Worm (Caenorhabditis elegans) whole organism, L1 larva: Measurements from ENCODE around the gene F29B9.1.
A peak's percentile ranks its signal among the peaks of the same experiment; 100 is the strongest.

ENCODE experiments used
- C34B4.2 ChIP-seq: sonication (generic microtip); optimal IDR thresholded peaks from 2 replicates; lab custom pipeline; 2017; ENCODE audit warnings: mild to moderate bottlenecking, missing genetic modification characterization, missing compliant biosample characterization
- ama-1 ChIP-seq: fragments of 150-350 bp; optimal IDR thresholded peaks from 2 replicates; lab custom pipeline; 2014
- blmp-1 ChIP-seq: fragments of 150-350 bp; optimal IDR thresholded peaks from 2 replicates; lab custom pipeline; 2014; ENCODE audit warnings: missing biosample characterization, missing genetic modification characterization
- ceh-63 ChIP-seq: fragments of 200-800 bp; sonication (Bioruptor generic); optimal IDR thresholded peaks from 2 replicates; lab custom pipeline; 2018; ENCODE audit warnings: mild to moderate bottlenecking, missing genetic modification characterization, missing compliant biosample characterization
- dsc-1 ChIP-seq: sonication (generic microtip); optimal IDR thresholded peaks from 2 replicates; lab custom pipeline; 2016; ENCODE audit warnings: mild to moderate bottlenecking, missing genetic modification characterization, missing compliant biosample characterization
- efl-1 ChIP-seq, 4 experiments: fragments of 150-350 bp; optimal IDR thresholded peaks in 3 of 4; peaks in 1 of 4; 1 replicate in 1 of 4; 2 replicates in 3 of 4; lab custom pipeline; 2014; ENCODE audit warnings: missing biosample characterization in 2 of 4, missing genetic modification characterization in 2 of 4, missing genetic modification reagents in 2 of 4
- efl-3 ChIP-seq: fragments of 200-800 bp; sonication (Bioruptor generic); optimal IDR thresholded peaks from 2 replicates; lab custom pipeline; 2018; ENCODE audit warnings: mild to moderate bottlenecking, missing genetic modification characterization, missing compliant biosample characterization
- egl-13 ChIP-seq: sonication (generic microtip); optimal IDR thresholded peaks from 2 replicates; lab custom pipeline; 2016; ENCODE audit warnings: missing genotype, missing genetic modification reagents, missing genetic modification characterization, missing compliant biosample characterization
- elt-2 ChIP-seq: sonication (generic microtip); optimal IDR thresholded peaks from 2 replicates; lab custom pipeline; 2016; ENCODE audit warnings: missing genetic modification characterization, mild to moderate bottlenecking, inconsistent platforms, missing compliant biosample characterization, missing genetic modification reagents
- elt-3 ChIP-seq, 6 experiments: fragments of 150-350 bp in 1 of 6; sonication (generic microtip); optimal IDR thresholded peaks; 2 replicates each; lab custom pipeline; 2017 to 2018; ENCODE audit warnings: missing biosample characterization in 6 of 6, missing genetic modification characterization in 6 of 6, inconsistent platforms in 1 of 6
- ets-5 ChIP-seq: fragments of 200-800 bp; sonication (Bioruptor generic); IDR thresholded peaks from 2 replicates; pipeline ENCODE4 v1.3.6; 2022; ENCODE audit warnings: missing genetic modification characterization, missing compliant biosample characterization
- fkh-10 ChIP-seq: sonication (generic microtip); optimal IDR thresholded peaks from 2 replicates; lab custom pipeline; 2017; ENCODE audit warnings: missing biosample characterization, missing genetic modification reagents, missing genetic modification characterization
- fkh-4 ChIP-seq: sonication (generic microtip); optimal IDR thresholded peaks from 2 replicates; lab custom pipeline; 2016; ENCODE audit warnings: missing compliant biosample characterization, missing genetic modification characterization, borderline replicate concordance
- fkh-8 ChIP-seq: sonication (generic microtip); optimal IDR thresholded peaks from 2 replicates; lab custom pipeline; 2016; ENCODE audit warnings: mild to moderate bottlenecking, missing genetic modification characterization, missing compliant biosample characterization
- fos-1 ChIP-seq: fragments of 150-350 bp; optimal IDR thresholded peaks from 2 replicates; lab custom pipeline; 2014; ENCODE audit warnings: missing biosample characterization, missing genetic modification characterization
- hlh-4 ChIP-seq: sonication (generic microtip); optimal IDR thresholded peaks from 2 replicates; lab custom pipeline; 2016; ENCODE audit warnings: mild to moderate bottlenecking, missing genetic modification characterization, missing compliant biosample characterization
- isw-1 ChIP-seq: fragments of 200-800 bp; sonication (Bioruptor generic); IDR thresholded peaks from 2 replicates; pipeline ENCODE4 v1.3.6; 2022; ENCODE audit warnings: missing genetic modification characterization, missing compliant biosample characterization
- jun-1 ChIP-seq: fragments of 150-350 bp; optimal IDR thresholded peaks from 2 replicates; lab custom pipeline; 2014; ENCODE audit warnings: missing biosample characterization, missing genetic modification reagents, missing genetic modification characterization
- lin-13 ChIP-seq: fragments of 150-350 bp; optimal IDR thresholded peaks from 2 replicates; lab custom pipeline; 2014; ENCODE audit warnings: missing biosample characterization, missing genetic modification reagents, missing genetic modification characterization
- lin-14 ChIP-seq: fragments of 200-800 bp; sonication (Bioruptor generic); optimal IDR thresholded peaks from 2 replicates; lab custom pipeline; 2018; ENCODE audit warnings: mild to moderate bottlenecking, missing genetic modification characterization, moderate library complexity, missing compliant biosample characterization
- lin-39 ChIP-seq: fragments of 150-350 bp; optimal IDR thresholded peaks from 2 replicates; lab custom pipeline; 2014; ENCODE audit warnings: missing biosample characterization, missing genetic modification reagents, missing genetic modification characterization
- lsy-2 ChIP-seq, 2 experiments: fragments of 150-350 bp; optimal IDR thresholded peaks; 2 replicates each; lab custom pipeline; 2014; ENCODE audit warnings: missing biosample characterization in 2 of 2, missing genetic modification characterization in 2 of 2
- mab-9 ChIP-seq: fragments of 200-800 bp; sonication (Bioruptor generic); IDR thresholded peaks from 2 replicates; pipeline ENCODE4 v1.3.6; 2022; ENCODE audit warnings: missing genetic modification reagents, missing genetic modification characterization, missing compliant biosample characterization
- mef-2 ChIP-seq: fragments of 150-350 bp; optimal IDR thresholded peaks from 2 replicates; lab custom pipeline; 2014; ENCODE audit warnings: missing biosample characterization, missing genetic modification characterization
- mep-1 ChIP-seq: fragments of 150-350 bp; optimal IDR thresholded peaks from 2 replicates; lab custom pipeline; 2014; ENCODE audit warnings: missing biosample characterization, missing genetic modification characterization
- nhr-19 ChIP-seq: fragments of 200-800 bp; sonication (Bioruptor generic); conservative IDR thresholded peaks from 2 replicates; pipeline ENCODE4 v1.3.6; 2022; ENCODE audit warnings: missing genetic modification characterization, missing compliant biosample characterization
- nhr-237 ChIP-seq: fragments of 150-350 bp; optimal IDR thresholded peaks from 2 replicates; lab custom pipeline; 2014; ENCODE audit warnings: missing biosample characterization, missing genetic modification characterization
- nhr-28 ChIP-seq: fragments of 150-350 bp; optimal IDR thresholded peaks from 2 replicates; lab custom pipeline; 2014; ENCODE audit warnings: missing biosample characterization, missing genetic modification characterization
- nhr-71 ChIP-seq: sonication (generic microtip); optimal IDR thresholded peaks from 2 replicates; lab custom pipeline; 2016; ENCODE audit warnings: mild to moderate bottlenecking, missing genetic modification characterization, moderate library complexity, missing compliant biosample characterization
- nhr-84 ChIP-seq: sonication (generic microtip); optimal IDR thresholded peaks from 2 replicates; lab custom pipeline; 2017; ENCODE audit warnings: missing biosample characterization, missing genetic modification characterization
- nhr-90 ChIP-seq: sonication (generic microtip); optimal IDR thresholded peaks from 2 replicates; lab custom pipeline; 2016; ENCODE audit warnings: mild to moderate bottlenecking, missing genetic modification characterization, missing compliant biosample characterization; ENCODE audit not compliant: poor library complexity
- pag-3 ChIP-seq: sonication (generic microtip); optimal IDR thresholded peaks from 2 replicates; lab custom pipeline; 2017; ENCODE audit warnings: missing genetic modification characterization, mild to moderate bottlenecking, missing compliant biosample characterization, antibody characterized with exemption, borderline replicate concordance; ENCODE audit not compliant: insufficient read depth
- pqm-1 ChIP-seq: sonication (generic microtip); optimal IDR thresholded peaks from 3 replicates; lab custom pipeline; 2017; ENCODE audit warnings: missing biosample characterization, missing genetic modification characterization
- rnt-1 ChIP-seq: sonication (generic microtip); optimal IDR thresholded peaks from 2 replicates; lab custom pipeline; 2016; ENCODE audit warnings: mild to moderate bottlenecking, missing genetic modification characterization, moderate library complexity, missing compliant biosample characterization
- snu-23 ChIP-seq: sonication (generic microtip); optimal IDR thresholded peaks from 2 replicates; lab custom pipeline; 2016; ENCODE audit warnings: missing genetic modification characterization, missing compliant biosample characterization
- tbx-2 ChIP-seq: sonication (generic microtip); optimal IDR thresholded peaks from 2 replicates; lab custom pipeline; 2016; ENCODE audit warnings: missing genetic modification characterization, missing compliant biosample characterization
- unc-130 ChIP-seq: fragments of 150-350 bp; optimal IDR thresholded peaks from 2 replicates; lab custom pipeline; 2017; ENCODE audit warnings: missing biosample characterization, missing genetic modification characterization, inconsistent platforms
- unc-30 ChIP-seq: sonication (generic microtip); optimal IDR thresholded peaks from 2 replicates; lab custom pipeline; 2017; ENCODE audit warnings: missing biosample characterization, missing genetic modification characterization
- unc-86 ChIP-seq: sonication (generic microtip); optimal IDR thresholded peaks from 2 replicates; lab custom pipeline; 2016; ENCODE audit warnings: missing genetic modification characterization, missing compliant biosample characterization
- vab-15 ChIP-seq: sonication (generic microtip); optimal IDR thresholded peaks from 2 replicates; lab custom pipeline; 2017; ENCODE audit warnings: missing genotype, mild to moderate bottlenecking, missing genetic modification characterization, missing compliant biosample characterization
- xbp-1 ChIP-seq: sonication (generic microtip); optimal IDR thresholded peaks from 2 replicates; lab custom pipeline; 2016; ENCODE audit warnings: missing genetic modification characterization, missing compliant biosample characterization
- zag-1 ChIP-seq: fragments of 150-350 bp; optimal IDR thresholded peaks from 2 replicates; lab custom pipeline; 2014; ENCODE audit warnings: missing biosample characterization, missing genetic modification characterization

Gene F29B9.1

DNA sequence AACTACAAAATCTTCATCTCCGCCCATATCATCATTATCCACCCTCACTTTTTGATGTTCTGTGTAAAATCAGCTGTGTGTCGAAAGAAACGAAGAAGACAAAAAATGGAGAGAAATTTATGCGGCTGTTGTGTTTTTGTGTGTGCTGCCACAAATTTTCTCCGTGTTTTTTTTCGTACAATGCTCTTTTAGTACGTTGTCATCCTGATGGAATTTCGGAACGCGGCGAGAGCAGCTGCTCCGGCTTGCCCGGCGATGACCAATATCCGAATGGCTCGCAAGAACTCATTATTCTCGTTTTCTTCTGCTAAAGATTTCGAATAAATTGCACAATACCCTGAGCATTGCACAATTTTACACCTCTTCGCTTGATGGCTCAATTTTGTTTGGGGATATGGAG, 25.8 kb upstream of the F29B9.1 start:
- TF ChIP-seq jun-1 (tag; lab: Kevin White, UChicago), result no peak
- TF ChIP-seq mep-1 (tag; lab: Kevin White, UChicago), result no peak

ce11 chrIV:4640941-4641340, 24.2 kb upstream of the F29B9.1 start:
- peak in 1 of 6 experiments; percentile 43 for TF ChIP-seq elt-3 (tag; optimal IDR thresholded peaks at IDR 0.05; lab: Kevin White, UChicago)
- TF ChIP-seq lin-39, result no peak
- TF ChIP-seq blmp-1, result peak; percentile 63
- no peak for TF ChIP-seq mep-1 (tag; lab: Kevin White, UChicago)
- TF ChIP-seq, all 84 proteins: peak for 2

ce11 chrIV:4643577-4643976, 21.6 kb upstream of the F29B9.1 start:
- TF ChIP-seq nhr-90, result no peak
- TF ChIP-seq nhr-28 (tag; lab: Kevin White, UChicago), result no peak
- TF ChIP-seq unc-86 (tag; lab: Kevin White, UChicago), result no peak
- TF ChIP-seq fos-1, result no peak
- TF ChIP-seq isw-1, result no peak
- TF ChIP-seq unc-130 (tag; lab: Kevin White, UChicago), result no peak
- TF ChIP-seq xbp-1 (tag; lab: Kevin White, UChicago), result no peak
- peak; percentile 42 for TF ChIP-seq blmp-1
- TF ChIP-seq nhr-237, result no peak
- no peak for TF ChIP-seq fkh-8 (tag; lab: Kevin White, UChicago)
- no peak for TF ChIP-seq ama-1 (lab: Kevin White, UChicago)
- no peak for TF ChIP-seq ets-5 (GFP tag; lab: Robert Waterston, UW)
- peak; percentile 59 for TF ChIP-seq dsc-1
- TF ChIP-seq nhr-71 (tag; lab: Kevin White, UChicago), result no peak
- no peak for TF ChIP-seq zag-1 (tag; lab: Kevin White, UChicago)
- TF ChIP-seq fkh-4 (tag; lab: Kevin White, UChicago), result no peak
- TF ChIP-seq elt-3 (tag; optimal IDR thresholded peaks at IDR 0.05; lab: Kevin White, UChicago), result no peak
- no peak for TF ChIP-seq pqm-1 (tag; lab: Kevin White, UChicago)
- TF ChIP-seq mab-9 (GFP tag; lab: Robert Waterston, UW), result no peak
- TF ChIP-seq rnt-1 (tag; lab: Kevin White, UChicago), result peak; percentile 22
- no peak for TF ChIP-seq ceh-63 (GFP tag; lab: Kevin White, UChicago)
- TF ChIP-seq nhr-84 (tag; lab: Kevin White, UChicago), result no peak

ce11 chrIV:4645243-4645642, 19.9 kb upstream of the F29B9.1 start:
- no peak for TF ChIP-seq efl-1 (optimal IDR thresholded peaks at IDR 0.05; lab: Kevin White, UChicago)
- TF ChIP-seq efl-1 (GFP tag; optimal IDR thresholded peaks at IDR 0.05 in 1 of 2; lab: Kevin White, UChicago), result peak in 1 of 2 experiments; percentile 51
- peak; percentile 35 for TF ChIP-seq lin-14 (GFP tag; lab: Kevin White, UChicago)
- no peak for TF ChIP-seq snu-23 (GFP tag; lab: Kevin White, UChicago)
- peak; percentile 45 for TF ChIP-seq pag-3 (tag; lab: Kevin White, UChicago)
- peak; percentile 15 for TF ChIP-seq unc-130 (tag; lab: Kevin White, UChicago)
- peak; percentile 88 for TF ChIP-seq dsc-1
- peak; percentile 34 for TF ChIP-seq rnt-1 (tag; lab: Kevin White, UChicago)
- no peak for TF ChIP-seq unc-30 (tag; lab: Kevin White, UChicago)

ce11 chrIV:4647385-4647784, 17.8 kb upstream of the F29B9.1 start, which contains the start of gene F29B9.8:
Gene F29B9.8, plus strand, starts transcription at chrIV:4647685.
- no peak for TF ChIP-seq elt-2 (tag; lab: Kevin White, UChicago)
- no peak for TF ChIP-seq hlh-4 (tag; lab: Kevin White, UChicago)
- no peak for TF ChIP-seq efl-1 (optimal IDR thresholded peaks at IDR 0.05; lab: Kevin White, UChicago)
- peak in 1 of 2 experiments; percentile 29 for TF ChIP-seq efl-1 (GFP tag; optimal IDR thresholded peaks at IDR 0.05 in 1 of 2; lab: Kevin White, UChicago)

DNA sequence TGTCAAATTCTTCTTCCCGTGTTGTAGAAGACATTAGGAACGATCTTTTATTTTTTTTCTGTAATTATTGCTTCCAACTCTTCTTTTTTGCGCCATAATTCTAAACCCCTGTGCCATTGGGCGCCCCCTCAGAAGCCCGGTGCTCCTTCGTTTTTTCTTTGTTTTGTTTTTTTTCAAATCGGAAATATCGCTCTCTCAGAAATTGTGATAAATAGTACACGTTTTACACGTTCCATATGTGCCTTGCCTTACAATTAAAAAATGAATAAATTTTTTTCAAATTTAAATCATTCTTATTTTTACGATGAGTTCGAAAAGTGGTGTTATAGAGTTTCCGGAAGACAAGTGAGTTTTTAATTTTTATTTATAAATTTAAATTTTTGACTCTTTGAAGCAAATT, 15.7 kb upstream of the F29B9.1 start, which contains the start of gene F29B9.7:
Gene F29B9.7, plus strand, starts transcription at position 301 of the 400 bp plus-strand sequence.
- TF ChIP-seq nhr-19 (GFP tag; lab: Robert Waterston, UW) (no peak), lin-14 (GFP tag; lab: Kevin White, UChicago) (no peak), efl-1 (optimal IDR thresholded peaks at IDR 0.05; lab: Kevin White, UChicago) (no peak), efl-1 (GFP tag; optimal IDR thresholded peaks at IDR 0.05 in 1 of 2; lab: Kevin White, UChicago) (no peak), fkh-10 (GFP tag; lab: Kevin White, UChicago) (no peak), efl-3 (no peak), snu-23 (GFP tag; lab: Kevin White, UChicago) (no peak), lin-13 (GFP tag; lab: Kevin White, UChicago) (no peak), ceh-63 (GFP tag; lab: Kevin White, UChicago) (no peak), C34B4.2 (tag; lab: Kevin White, UChicago) (no peak), egl-13 (tag; lab: Kevin White, UChicago) (no peak), hlh-4 (tag; lab: Kevin White, UChicago) (no peak), mef-2 (tag; lab: Kevin White, UChicago) (no peak), fkh-4 (tag; lab: Kevin White, UChicago) (no peak), vab-15 (no peak), lsy-2 (tag; optimal IDR thresholded peaks at IDR 0.05; lab: Kevin White, UChicago) (no peak), tbx-2 (no peak), blmp-1 (no peak)
